Worm (Caenorhabditis elegans): ENCODE results near the gene C03G5.14.

Gene C03G5.14

ce11 chrX:8479050-8479449, 42.7 kb upstream of the C03G5.14 start:
- peak; percentile 10 for TF ChIP-seq unc-42 (tag; optimal IDR thresholded peaks at IDR 0.05)
- TF ChIP-seq pax-1 (tag; optimal IDR thresholded peaks at IDR 0.05): no peak

ce11 chrX:8481716-8482115, 40.0 kb upstream of the C03G5.14 start:
- TF ChIP-seq ceh-34 (tag; optimal IDR thresholded peaks at IDR 0.05) (peak; percentile 5), ceh-45 (GFP tag; IDR thresholded peaks at IDR 0.05) (no peak), madf-2 (tag; optimal IDR thresholded peaks at IDR 0.05) (no peak), unc-42 (tag; optimal IDR thresholded peaks at IDR 0.05) (peak; percentile 9), ceh-14 (tag; optimal IDR thresholded peaks at IDR 0.05) (no peak), npax-4 (tag; optimal IDR thresholded peaks at IDR 0.05) (no peak)

ce11 chrX:8483951-8484350, 37.8 kb upstream of the C03G5.14 start:
- TF ChIP-seq ceh-6 (GFP tag; optimal IDR thresholded peaks at IDR 0.05) (no peak), syd-9 (tag; optimal IDR thresholded peaks at IDR 0.05) (no peak), ama-1 (optimal IDR thresholded peaks at IDR 0.05) (no peak), nhr-232 (tag; optimal IDR thresholded peaks at IDR 0.05) (no peak), ceh-2 (tag; optimal IDR thresholded peaks at IDR 0.05) (no peak), gmeb-2 (tag; optimal IDR thresholded peaks at IDR 0.05) (no peak), rnt-1 (tag; optimal IDR thresholded peaks at IDR 0.05) (no peak), dve-1 (tag; optimal IDR thresholded peaks at IDR 0.05) (no peak), tbx-2 (tag; optimal IDR thresholded peaks at IDR 0.05) (no peak), unc-55 (GFP tag; optimal IDR thresholded peaks at IDR 0.05) (no peak), sox-2 (GFP tag; IDR thresholded peaks at IDR 0.05) (no peak)

DNA sequence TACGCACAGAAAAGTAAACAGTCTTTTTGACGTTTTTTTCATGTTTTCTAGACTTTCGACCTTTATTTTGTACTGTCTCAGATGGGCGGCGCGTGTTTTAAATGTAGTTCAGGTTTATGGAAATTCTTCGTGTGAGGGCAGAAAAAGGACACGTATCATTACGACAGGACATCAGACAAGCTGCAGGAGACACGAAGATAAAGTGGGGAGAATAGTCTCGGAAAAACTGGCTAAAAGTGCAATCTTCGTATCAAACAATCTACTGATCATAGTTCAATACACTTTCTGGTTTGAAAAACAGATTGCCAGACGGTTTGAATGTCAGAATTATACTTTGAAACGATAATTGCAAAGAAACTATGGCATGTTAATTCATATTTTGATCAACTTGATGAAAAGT, 36.3 kb upstream of the C03G5.14 start:
- TF ChIP-seq npax-4 (tag; optimal IDR thresholded peaks at IDR 0.05) (no peak), ceh-31 (tag; optimal IDR thresholded peaks at IDR 0.05) (no peak), dmd-4 (tag; optimal IDR thresholded peaks at IDR 0.05; ENCODE audit: borderline replicate concordance) (no peak), mec-3 (tag; optimal IDR thresholded peaks at IDR 0.05; ENCODE audit: borderline replicate concordance) (no peak), C08G9.2 (tag; optimal IDR thresholded peaks at IDR 0.05) (no peak), ceh-14 (tag; optimal IDR thresholded peaks at IDR 0.05) (no peak), syd-9 (tag; optimal IDR thresholded peaks at IDR 0.05) (no peak), Y22D7AL.16 (tag; optimal IDR thresholded peaks at IDR 0.05) (no peak), lim-6 (tag; optimal IDR thresholded peaks at IDR 0.05) (no peak), pha-4 (tag; optimal IDR thresholded peaks at IDR 0.05) (no peak), ceh-22 (tag; optimal IDR thresholded peaks at IDR 0.05) (no peak), ceh-30 (tag; optimal IDR thresholded peaks at IDR 0.05) (no peak), hlh-8 (tag; optimal IDR thresholded peaks at IDR 0.05) (no peak), K09A11.1 (tag; optimal IDR thresholded peaks at IDR 0.05; ENCODE audit: insufficient read depth) (no peak), elt-2 (tag; optimal IDR thresholded peaks at IDR 0.05) (no peak), hlh-6 (tag; optimal IDR thresholded peaks at IDR 0.05) (no peak), rnt-1 (tag; optimal IDR thresholded peaks at IDR 0.05) (no peak), nfya-1 (tag; optimal IDR thresholded peaks at IDR 0.05) (no peak)

DNA sequence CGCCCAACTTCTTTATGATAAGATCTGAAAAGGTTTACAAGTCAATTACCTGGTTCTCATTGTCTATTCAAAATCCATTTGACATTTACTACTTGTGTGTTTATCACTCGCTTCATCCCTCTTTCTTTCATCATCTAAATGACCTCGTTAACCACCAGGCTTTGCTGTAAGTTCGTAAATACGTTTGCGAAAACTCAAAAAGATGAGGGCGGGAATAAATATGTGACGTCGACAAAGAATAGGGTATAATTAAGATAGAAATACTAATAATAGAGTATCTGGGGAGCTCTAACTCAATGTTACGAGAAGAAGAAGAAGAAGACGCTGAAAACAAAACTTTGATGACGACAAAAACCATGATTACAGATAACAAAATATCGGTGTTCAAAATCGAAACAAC, 32.3 kb upstream of the C03G5.14 start:
- TF ChIP-seq C38D4.7 (GFP tag; optimal IDR thresholded peaks at IDR 0.05) (no peak), ceh-18 (tag; optimal IDR thresholded peaks at IDR 0.05) (no peak), F13H6.1 (tag; optimal IDR thresholded peaks at IDR 0.05) (no peak), zip-5 (tag; optimal IDR thresholded peaks at IDR 0.05) (no peak), npax-4 (tag; optimal IDR thresholded peaks at IDR 0.05) (no peak), hlh-6 (tag; optimal IDR thresholded peaks at IDR 0.05) (no peak), ceh-22 (tag; optimal IDR thresholded peaks at IDR 0.05) (no peak), unc-86 (tag; optimal IDR thresholded peaks at IDR 0.05) (no peak), syd-9 (tag; optimal IDR thresholded peaks at IDR 0.05) (no peak), Y22D7AL.16 (tag; optimal IDR thresholded peaks at IDR 0.05) (no peak), sox-4 (tag; optimal IDR thresholded peaks at IDR 0.05) (no peak), ttx-3 (tag; optimal IDR thresholded peaks at IDR 0.05) (no peak)

All from whole organism, late embryonic.